Worm (Caenorhabditis elegans): ENCODE results near the gene F49H6.15.

Gene F49H6.15

DNA sequence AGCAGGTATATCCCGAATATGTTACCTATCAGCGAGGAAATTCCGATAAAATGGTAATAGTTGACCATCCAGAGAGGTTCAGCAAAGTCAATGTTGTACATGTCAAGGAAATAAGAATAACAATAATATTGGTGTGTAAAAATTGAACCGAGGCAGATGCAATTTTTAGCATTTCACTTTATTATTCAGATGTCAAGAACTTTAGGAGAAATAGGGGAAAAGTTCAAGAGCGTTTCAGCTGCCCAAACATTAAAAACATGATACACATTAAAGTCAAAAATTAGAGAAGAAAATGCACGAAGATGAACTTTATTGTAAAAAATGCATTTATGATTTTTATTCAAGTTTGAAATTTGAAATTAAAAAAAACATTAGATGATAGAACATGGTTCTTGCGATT lies 17.9 kb downstream of the F49H6.15 start, which contains the start of gene sri-69:
sri-69 (minus strand) TSS at position 101 of the 400 bp plus-strand sequence.
- TF ChIP-seq ZK546.5 (tag; optimal IDR thresholded peaks at IDR 0.05) (no peak), mml-1 (tag; optimal IDR thresholded peaks at IDR 0.05) (no peak), eor-1 (tag; optimal IDR thresholded peaks at IDR 0.05) (no peak), elt-2 (tag; optimal IDR thresholded peaks at IDR 0.05) (no peak), R02D3.7 (tag; optimal IDR thresholded peaks at IDR 0.05) (no peak), hmg-11 (tag; optimal IDR thresholded peaks at IDR 0.05) (no peak), unc-39 (tag; optimal IDR thresholded peaks at IDR 0.05) (no peak), nhr-76 (tag; optimal IDR thresholded peaks at IDR 0.05) (no peak), egl-27 (tag; optimal IDR thresholded peaks at IDR 0.05) (no peak)

DNA sequence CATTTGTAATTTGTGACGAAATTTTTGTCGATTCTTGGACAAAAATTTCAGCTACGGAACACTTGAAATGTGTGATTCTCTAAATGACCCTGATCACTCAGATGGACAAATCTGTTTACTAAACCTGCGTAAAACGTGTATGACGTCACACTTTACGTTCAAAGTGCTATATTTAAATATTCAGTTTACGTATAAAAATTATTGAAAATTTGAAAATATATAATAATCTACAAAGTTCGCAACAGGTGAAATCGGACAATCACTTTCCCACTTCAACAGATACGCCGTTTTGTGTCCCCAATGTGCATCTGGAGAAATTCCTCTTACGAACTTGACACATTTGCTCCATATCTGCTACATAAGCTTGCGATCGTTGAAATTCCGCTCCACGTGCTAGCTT lies 21.0 kb downstream of the F49H6.15 start, which contains the start of gene srh-131:
srh-131 (plus strand) TSS at position 301 of the 400 bp plus-strand sequence.
- TF ChIP-seq elt-2 (tag; optimal IDR thresholded peaks at IDR 0.05): no peak
- TF ChIP-seq zag-1 (tag; optimal IDR thresholded peaks at IDR 0.05): no peak

ce11 chrV:17001167-17001566 lies 25.0 kb downstream of the F49H6.15 start, which contains the start of gene sri-9:
sri-9 (plus strand) TSS chrV:17001467.
- TF ChIP-seq pqm-1 (tag; optimal IDR thresholded peaks at IDR 0.05) (no peak), tbx-2 (tag; optimal IDR thresholded peaks at IDR 0.05) (no peak), mdl-1 (tag; optimal IDR thresholded peaks at IDR 0.05) (no peak), elt-2 (tag; optimal IDR thresholded peaks at IDR 0.05) (no peak), lin-39 (tag; optimal IDR thresholded peaks at IDR 0.05) (no peak), eor-1 (tag; optimal IDR thresholded peaks at IDR 0.05) (no peak), egl-27 (tag; optimal IDR thresholded peaks at IDR 0.05) (no peak), ama-1 (optimal IDR thresholded peaks at IDR 0.05) (no peak), elt-1 (tag; optimal IDR thresholded peaks at IDR 0.05) (no peak), elt-3 (tag; optimal IDR thresholded peaks at IDR 0.05) (no peak), ceh-82 (tag; optimal IDR thresholded peaks at IDR 0.05) (no peak), snpc-4 (tag; optimal IDR thresholded peaks at IDR 0.05) (no peak), hmg-11 (tag; optimal IDR thresholded peaks at IDR 0.05) (no peak)

DNA sequence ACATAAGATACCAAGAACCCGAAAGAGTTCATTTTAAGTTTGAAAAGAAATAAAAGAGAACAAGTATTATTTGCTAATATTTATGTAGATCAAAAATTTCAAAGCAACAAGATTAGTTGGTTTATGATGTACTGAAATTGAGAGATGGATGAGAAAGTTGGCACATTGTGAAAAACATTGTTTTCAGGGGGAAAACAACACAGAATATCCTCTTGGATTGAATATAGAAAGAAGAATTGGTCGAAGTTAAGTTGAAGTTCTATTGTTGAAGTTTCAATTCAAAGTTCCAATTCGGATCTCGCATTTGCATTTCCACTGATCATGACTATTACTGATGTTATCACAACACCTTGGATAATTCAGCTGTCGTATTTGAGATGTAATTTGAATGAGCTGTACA lies 25.6 kb downstream of the F49H6.15 start:
- no peak for TF ChIP-seq R02D3.7 (tag; optimal IDR thresholded peaks at IDR 0.05)

DNA sequence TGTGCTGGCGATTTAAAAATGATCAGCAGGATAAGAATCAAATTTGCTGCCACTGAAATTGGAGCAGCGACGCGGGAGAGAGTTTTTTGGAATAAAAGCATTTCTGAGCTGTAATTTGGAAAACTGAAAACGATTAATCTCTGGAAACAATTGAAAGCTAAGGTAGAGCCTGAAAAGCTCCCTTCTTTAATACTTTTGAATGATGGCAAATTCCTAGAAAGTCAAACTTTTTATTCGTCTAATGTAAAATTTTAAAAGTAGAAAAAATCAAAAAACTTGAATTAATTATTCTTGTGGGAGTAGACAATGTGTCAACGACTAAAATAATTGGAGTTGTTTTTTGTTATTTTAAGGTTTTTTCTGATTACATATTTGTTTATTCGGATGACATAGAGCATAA lies 26.0 kb downstream of the F49H6.15 start, which contains the start of gene str-217:
str-217 (minus strand) TSS at position 101 of the 400 bp plus-strand sequence.
- TF ChIP-seq unc-39 (tag; optimal IDR thresholded peaks at IDR 0.05) (no peak), nhr-11 (tag; optimal IDR thresholded peaks at IDR 0.05) (no peak), daf-12 (tag; optimal IDR thresholded peaks at IDR 0.05) (no peak)

DNA sequence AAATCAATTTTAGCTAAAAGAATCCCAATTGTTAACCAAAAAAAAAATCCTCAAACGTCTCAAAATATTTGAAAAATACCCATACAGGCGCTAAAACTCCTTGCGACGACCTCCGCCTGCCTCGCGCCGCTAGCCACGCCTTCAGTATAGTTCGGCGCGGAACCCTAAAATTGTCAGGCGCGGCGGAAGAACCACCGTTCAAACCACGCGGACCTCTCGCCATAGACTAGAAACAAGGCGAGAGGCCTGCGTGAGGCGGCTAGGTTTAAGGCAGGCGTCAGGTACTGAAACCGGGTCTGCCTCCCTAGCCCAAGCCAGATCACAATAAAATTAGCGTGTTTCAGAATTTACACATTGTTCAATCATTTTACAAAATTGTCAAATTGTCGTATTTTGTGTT lies 33.8 kb downstream of the F49H6.15 start:
- TF ChIP-seq elt-3 (tag; optimal IDR thresholded peaks at IDR 0.05): no peak
- TF ChIP-seq fkh-2 (tag; optimal IDR thresholded peaks at IDR 0.05): no peak
- no peak for TF ChIP-seq nhr-11 (tag; optimal IDR thresholded peaks at IDR 0.05)
- TF ChIP-seq ama-1 (optimal IDR thresholded peaks at IDR 0.05): no peak
- no peak for TF ChIP-seq mml-1 (tag; optimal IDR thresholded peaks at IDR 0.05)

DNA sequence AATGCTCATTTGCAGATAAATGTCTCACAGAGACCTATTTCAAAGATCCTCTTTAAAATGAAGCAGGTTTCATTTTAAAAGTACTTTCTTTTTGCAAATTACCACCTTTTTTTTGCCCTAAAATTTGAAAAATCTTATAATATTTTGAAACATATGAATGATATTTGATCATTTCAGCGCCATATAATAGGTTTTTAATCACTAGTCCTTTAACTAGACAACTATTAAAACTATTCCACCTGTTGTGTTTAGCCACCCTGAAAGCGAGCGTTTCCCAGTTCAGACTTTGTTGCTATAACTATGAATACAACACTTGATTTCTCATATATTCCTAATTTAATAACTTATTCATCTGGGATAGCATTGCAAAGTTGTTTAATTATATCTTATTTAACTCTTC lies 34.5 kb downstream of the F49H6.15 start, which contains the start of gene srz-95:
srz-95 (plus strand) TSS at position 301 of the 400 bp plus-strand sequence.
- TF ChIP-seq nhr-67 (tag; optimal IDR thresholded peaks at IDR 0.05) (no peak), pqm-1 (tag; optimal IDR thresholded peaks at IDR 0.05) (no peak), sea-2 (GFP tag; optimal IDR thresholded peaks at IDR 0.05) (no peak), zag-1 (tag; optimal IDR thresholded peaks at IDR 0.05) (no peak), nhr-28 (tag; optimal IDR thresholded peaks at IDR 0.05) (no peak), ceh-82 (tag; optimal IDR thresholded peaks at IDR 0.05) (no peak), lsy-12 (tag; optimal IDR thresholded peaks at IDR 0.05) (no peak), R02D3.7 (tag; optimal IDR thresholded peaks at IDR 0.05) (no peak), jun-1 (tag; optimal IDR thresholded peaks at IDR 0.05) (no peak), aly-2 (tag; optimal IDR thresholded peaks at IDR 0.05) (no peak), ZK546.5 (tag; optimal IDR thresholded peaks at IDR 0.05) (no peak), unc-62 (GFP tag; optimal IDR thresholded peaks at IDR 0.05) (no peak), nhr-11 (tag; optimal IDR thresholded peaks at IDR 0.05) (no peak), skn-1 (tag; optimal IDR thresholded peaks at IDR 0.05) (no peak), lin-15B (tag; optimal IDR thresholded peaks at IDR 0.05) (no peak)

Measured in whole organism, L3 larva.